Worm (Caenorhabditis elegans): ENCODE measurements around the gene D2045.5.

D2045.5 gene

DNA sequence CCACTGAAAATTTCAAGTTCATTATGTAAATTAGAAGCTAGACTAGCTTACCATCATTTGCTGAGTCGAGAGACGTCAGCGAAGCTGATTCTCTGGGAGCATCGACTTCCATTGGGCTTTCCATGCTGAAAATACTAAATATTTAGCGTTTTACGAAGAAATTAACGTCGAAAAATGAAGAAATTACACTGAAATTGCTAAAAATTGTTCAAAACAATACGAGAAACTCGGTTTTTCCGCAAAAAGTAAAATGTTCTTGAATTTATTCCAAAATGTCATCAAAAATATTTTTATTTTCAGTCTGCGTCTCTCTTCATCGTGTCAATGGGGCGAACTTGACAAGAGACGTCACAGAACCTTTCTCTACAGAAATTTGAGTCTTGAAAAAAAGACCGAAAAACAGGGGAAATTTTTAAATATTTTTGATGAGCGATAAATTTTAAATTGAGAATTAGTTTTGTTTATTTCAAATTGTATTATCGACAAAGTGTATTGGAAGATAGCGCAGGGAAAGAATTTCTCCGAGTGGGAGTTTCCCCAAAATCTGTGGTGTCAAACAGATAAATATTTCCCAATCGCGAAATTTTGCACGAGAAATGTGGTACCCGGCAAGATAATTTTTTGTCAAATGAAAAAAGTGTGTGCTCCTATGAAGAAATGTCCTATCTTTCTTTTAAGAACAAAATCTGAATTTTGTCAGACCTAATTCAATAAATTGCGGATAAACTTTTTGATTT lies 8.8 kb downstream of the D2045.5 start, which contains the start of gene ecps-1 (continued):
- peak; percentile 81 for TF ChIP-seq egl-13 (tag; optimal IDR thresholded peaks at IDR 0.05)
- TF ChIP-seq Y116A8C.19 (tag; optimal IDR thresholded peaks at IDR 0.05; ENCODE audit: borderline replicate concordance), result peak; percentile 21
- TF ChIP-seq zag-1 (tag; optimal IDR thresholded peaks at IDR 0.05), result no peak
- TF ChIP-seq xbp-1 (tag; optimal IDR thresholded peaks at IDR 0.05), result peak; percentile 92
- peak; percentile 95 for TF ChIP-seq lin-14 (GFP tag; optimal IDR thresholded peaks at IDR 0.05)
- TF ChIP-seq rnt-1 (tag; optimal IDR thresholded peaks at IDR 0.05), result peak; percentile 98
- peak; percentile 51 for TF ChIP-seq ztf-4 (tag; optimal IDR thresholded peaks at IDR 0.05)
- TF ChIP-seq C04F5.9 (tag; optimal IDR thresholded peaks at IDR 0.05), result peak; percentile 81
- peak; percentile 87 for TF ChIP-seq unc-86 (tag; optimal IDR thresholded peaks at IDR 0.05)
- TF ChIP-seq fkh-8 (tag; optimal IDR thresholded peaks at IDR 0.05), result peak; percentile 95
- peak; percentile 98 for TF ChIP-seq skn-1 (tag; optimal IDR thresholded peaks at IDR 0.05)
- no peak for TF ChIP-seq C34B4.2 (tag; optimal IDR thresholded peaks at IDR 0.05)
- TF ChIP-seq unc-130 (tag; optimal IDR thresholded peaks at IDR 0.05), result peak; percentile 0
- TF ChIP-seq blmp-1 (tag; optimal IDR thresholded peaks at IDR 0.05), result no peak
- no peak for TF ChIP-seq unc-30 (tag; optimal IDR thresholded peaks at IDR 0.05)
- peak; percentile 92 for TF ChIP-seq nhr-20 (tag; optimal IDR thresholded peaks at IDR 0.05)
- TF ChIP-seq sptf-1 (tag; optimal IDR thresholded peaks at IDR 0.05), result no peak
- peak; percentile 70 for TF ChIP-seq zip-4 (GFP tag; optimal IDR thresholded peaks at IDR 0.05)
- TF ChIP-seq nhr-77 (tag; optimal IDR thresholded peaks at IDR 0.05), result peak; percentile 79
- TF ChIP-seq ama-1 (optimal IDR thresholded peaks at IDR 0.05), result no peak
- peak; percentile 96 for TF ChIP-seq nhr-71 (tag; optimal IDR thresholded peaks at IDR 0.05)
- peak; percentile 96 for TF ChIP-seq nhr-90 (tag; optimal IDR thresholded peaks at IDR 0.05; ENCODE audit: poor library complexity)
- peak; percentile 61 for TF ChIP-seq elt-2 (tag; optimal IDR thresholded peaks at IDR 0.05)
- TF ChIP-seq aha-1 (tag; optimal IDR thresholded peaks at IDR 0.05), result no peak
- peak; percentile 92 for TF ChIP-seq lsy-2 (tag; optimal IDR thresholded peaks at IDR 0.05)
- TF ChIP-seq lir-3 (tag; optimal IDR thresholded peaks at IDR 0.05; ENCODE audit: poor library complexity), result peak; percentile 95
- TF ChIP-seq aly-2 (tag; optimal IDR thresholded peaks at IDR 0.05), result peak; percentile 89
- TF ChIP-seq nhr-237 (tag; optimal IDR thresholded peaks at IDR 0.05), result peak; percentile 68
- TF ChIP-seq elt-3 (tag; optimal IDR thresholded peaks at IDR 0.05), result peak in 2 of 6 experiments; percentile 72 to 93
- TF ChIP-seq pax-3 (tag; optimal IDR thresholded peaks at IDR 0.05), result peak; percentile 93
- TF ChIP-seq ceh-88 (GFP tag; IDR thresholded peaks at IDR 0.05), result peak; percentile 90
- TF ChIP-seq pqm-1 (tag; optimal IDR thresholded peaks at IDR 0.05), result peak; percentile 72
- TF ChIP-seq swsn-7 (tag; optimal IDR thresholded peaks at IDR 0.05), result peak; percentile 91
- peak; percentile 92 for TF ChIP-seq tbx-2 (tag; optimal IDR thresholded peaks at IDR 0.05)
- peak; percentile 94 for TF ChIP-seq nhr-47 (tag; optimal IDR thresholded peaks at IDR 0.05)
- TF ChIP-seq ceh-90 (tag; optimal IDR thresholded peaks at IDR 0.05), result peak; percentile 77
- no peak for TF ChIP-seq alr-1 (tag; optimal IDR thresholded peaks at IDR 0.05; ENCODE audit: borderline replicate concordance)
- TF ChIP-seq fkh-4 (tag; optimal IDR thresholded peaks at IDR 0.05; ENCODE audit: borderline replicate concordance), result peak; percentile 76
- TF ChIP-seq nhr-76 (tag; optimal IDR thresholded peaks at IDR 0.05), result no peak
- TF ChIP-seq ets-5 (GFP tag; IDR thresholded peaks at IDR 0.05), result no peak
- peak; percentile 81 to 90 for TF ChIP-seq lin-35 (GFP tag; optimal IDR thresholded peaks at IDR 0.05)
- TF ChIP-seq nhr-11 (tag; optimal IDR thresholded peaks at IDR 0.05), result peak; percentile 66
- no peak for TF ChIP-seq mef-2 (tag; optimal IDR thresholded peaks at IDR 0.05)
- peak; percentile 94 for TF ChIP-seq snu-23 (GFP tag; optimal IDR thresholded peaks at IDR 0.05)
- TF ChIP-seq mab-9 (GFP tag; IDR thresholded peaks at IDR 0.05), result peak; percentile 82
- no peak for TF ChIP-seq unc-62 (GFP tag; optimal IDR thresholded peaks at IDR 0.05)
- TF ChIP-seq nhr-85 (tag), result peak; percentile 92
- peak; percentile 50 for TF ChIP-seq snpc-4 (tag; optimal IDR thresholded peaks at IDR 0.05)
- TF ChIP-seq efl-3 (GFP tag; optimal IDR thresholded peaks at IDR 0.05), result no peak
- peak; percentile 1 for TF ChIP-seq vab-15 (tag; optimal IDR thresholded peaks at IDR 0.05)
- TF ChIP-seq lin-39 (tag; optimal IDR thresholded peaks at IDR 0.05), result peak; percentile 83
- TF ChIP-seq sox-4 (tag; optimal IDR thresholded peaks at IDR 0.05), result peak; percentile 91

Data from whole organism, L1 larva.